Worm (Caenorhabditis elegans) whole organism, mixed stage, embryonic: Measurements from ENCODE around the gene R10E4.7.

Experiments used
- ces-1 ChIP-seq: fragments of 150-350 bp; optimal IDR thresholded peaks from 2 replicates; lab custom pipeline; 2014; ENCODE audit warnings: missing biosample characterization, missing genetic modification reagents, missing genetic modification characterization
- cnd-1 ChIP-seq: fragments of 200-800 bp; sonication (Bioruptor generic); optimal IDR thresholded peaks from 2 replicates; lab custom pipeline; 2018; ENCODE audit warnings: mild to moderate bottlenecking, missing genetic modification characterization, missing compliant biosample characterization
- elt-1 ChIP-seq: sonication (generic microtip); optimal IDR thresholded peaks from 2 replicates; lab custom pipeline; 2017; ENCODE audit warnings: missing genetic modification characterization, mild to moderate bottlenecking, missing compliant biosample characterization, antibody characterized with exemption, moderate library complexity, borderline replicate concordance; ENCODE audit not compliant: insufficient read depth
- lin-13 ChIP-seq: fragments of 150-350 bp; optimal IDR thresholded peaks from 2 replicates; lab custom pipeline; 2014; ENCODE audit warnings: missing biosample characterization, missing genetic modification characterization
- lsy-2 ChIP-seq: fragments of 150-350 bp; optimal IDR thresholded peaks from 2 replicates; lab custom pipeline; 2014; ENCODE audit warnings: missing biosample characterization, missing genetic modification characterization
- mep-1 ChIP-seq: fragments of 150-350 bp; optimal IDR thresholded peaks from 2 replicates; lab custom pipeline; 2017; ENCODE audit warnings: missing biosample characterization, missing genetic modification reagents, missing genetic modification characterization, inconsistent platforms
- nhr-12 ChIP-seq: fragments of 150-350 bp; optimal IDR thresholded peaks from 2 replicates; lab custom pipeline; 2014; ENCODE audit warnings: missing biosample characterization, missing genetic modification characterization
- nhr-2 ChIP-seq: fragments of 150-350 bp; optimal IDR thresholded peaks from 2 replicates; lab custom pipeline; 2014; ENCODE audit warnings: missing biosample characterization, missing genetic modification characterization
- nhr-237 ChIP-seq: fragments of 150-350 bp; optimal IDR thresholded peaks from 2 replicates; lab custom pipeline; 2014; ENCODE audit warnings: missing biosample characterization, missing genetic modification characterization
- nhr-28 ChIP-seq: fragments of 150-350 bp; optimal IDR thresholded peaks from 2 replicates; lab custom pipeline; 2014; ENCODE audit warnings: missing biosample characterization, missing genetic modification characterization
- sem-2 ChIP-seq: fragments of 200-800 bp; sonication (Bioruptor generic); optimal IDR thresholded peaks from 2 replicates; lab custom pipeline; 2018; ENCODE audit warnings: mild to moderate bottlenecking, missing genetic modification characterization, missing compliant biosample characterization

- TF ChIP-seq ces-1 (GFP tag; lab: Kevin White, UChicago) (no peak), sem-2 (GFP tag; lab: Kevin White, UChicago) (no peak), elt-1 (tag; lab: Kevin White, UChicago) (no peak), mep-1 (tag; lab: Kevin White, UChicago) (no peak), lin-13 (no peak), cnd-1 (tag; lab: Kevin White, UChicago) (no peak), nhr-237 (tag; lab: Kevin White, UChicago) (no peak), lsy-2 (tag; lab: Kevin White, UChicago) (no peak), nhr-2 (tag; lab: Kevin White, UChicago) (no peak), nhr-28 (tag; lab: Kevin White, UChicago) (no peak), nhr-12 (tag; lab: Kevin White, UChicago) (no peak)
Observed at ce11 chrIII:4271059-4271458, 23.6 kb upstream of the R10E4.7 start.
